Fruit fly (Drosophila melanogaster) whole organism, pupa: ENCODE data around the gene be.

Experiments used
- CG14655 ChIP-seq: fragments of 200-800 bp; sonication (Bioruptor generic); optimal IDR thresholded peaks from 3 replicates; lab custom pipeline; 2017; ENCODE audit warnings: mild to moderate bottlenecking, missing biosample characterization, missing genetic modification reagents, missing genetic modification characterization
- CG15710 ChIP-seq: fragments of 200-800 bp; sonication (Bioruptor generic); optimal IDR thresholded peaks from 2 replicates; lab custom pipeline; 2018; ENCODE audit warnings: missing biosample characterization, mild to moderate bottlenecking, missing genetic modification characterization, moderate library complexity
- CG8159 ChIP-seq: fragments of 200-800 bp; sonication (Bioruptor generic); optimal IDR thresholded peaks from 3 replicates; lab custom pipeline; 2018; ENCODE audit warnings: missing biosample characterization, mild to moderate bottlenecking, missing genetic modification characterization, moderate library complexity
- Pif1B ChIP-seq: fragments of 200-800 bp; sonication (Bioruptor generic); optimal IDR thresholded peaks from 3 replicates; lab custom pipeline; 2016; ENCODE audit warnings: missing biosample characterization, missing genetic modification characterization

DNA sequence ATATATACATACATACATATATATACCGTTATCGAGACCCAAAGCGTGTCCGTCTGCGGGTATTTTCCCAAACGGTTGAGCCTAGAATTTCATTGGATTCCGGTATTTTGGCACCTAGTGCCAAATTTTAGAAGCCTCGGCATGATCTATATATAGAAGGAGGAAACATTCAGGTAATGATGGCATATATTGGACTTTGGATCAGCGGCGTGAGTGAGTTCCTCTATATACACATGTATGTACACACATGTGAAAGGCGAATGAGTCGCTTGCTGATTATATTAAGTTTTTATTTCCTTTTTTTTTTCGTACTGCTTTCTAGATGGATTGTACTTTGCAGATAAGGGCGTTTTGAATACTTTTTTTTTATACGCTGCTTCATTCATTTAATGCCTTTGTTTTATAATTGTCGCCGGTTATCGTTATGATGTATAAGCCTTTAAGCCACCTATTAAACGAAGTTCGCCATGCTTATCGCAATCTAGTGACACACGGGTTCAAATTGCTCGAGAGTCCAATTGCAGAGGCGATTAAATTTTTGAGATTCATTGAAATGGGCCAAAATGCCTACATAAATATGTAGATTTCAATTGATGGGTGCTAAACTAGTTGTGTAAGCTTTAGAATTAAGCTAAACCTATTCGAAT lies 55.0 kb downstream of the be start:
- no peak for TF ChIP-seq CG8159 (tag; lab: Kevin White, UChicago)
- TF ChIP-seq CG15710 (tag; lab: Kevin White, UChicago): no peak
- TF ChIP-seq CG14655 (GFP tag; lab: Kevin White, UChicago): peak; percentile 48
- TF ChIP-seq Pif1B (GFP tag; lab: Kevin White, UChicago): peak; percentile 40
